Fruit fly (Drosophila melanogaster) whole organism, adult: ENCODE results near the gene CG11417.
A peak's percentile ranks its signal among the peaks of the same experiment; 100 is the strongest.

Experiments
- CG11617 ChIP-seq: fragments of 200-800 bp; sonication (Bioruptor generic); optimal IDR thresholded peaks from 2 replicates; lab custom pipeline; 2017; ENCODE audit warnings: mild to moderate bottlenecking, missing biosample characterization, missing genetic modification reagents, missing genetic modification characterization
- CG12768 ChIP-seq: fragments of 200-800 bp; sonication (Bioruptor generic); optimal IDR thresholded peaks from 2 replicates; lab custom pipeline; 2017; ENCODE audit warnings: missing biosample characterization, missing genetic modification characterization, mild to moderate bottlenecking, moderate library complexity, missing genetic modification reagents
- CG14711 ChIP-seq: fragments of 200-800 bp; sonication (Bioruptor generic); optimal IDR thresholded peaks from 2 replicates; lab custom pipeline; 2018; ENCODE audit warnings: missing biosample characterization, mild to moderate bottlenecking, missing genetic modification characterization, moderate library complexity
- CG1620 ChIP-seq: fragments of 200-800 bp; sonication (Bioruptor generic); optimal IDR thresholded peaks from 2 replicates; lab custom pipeline; 2016; ENCODE audit warnings: missing biosample characterization, missing genetic modification characterization
- CG33017 ChIP-seq: fragments of 200-800 bp; sonication (Bioruptor generic); optimal IDR thresholded peaks from 2 replicates; lab custom pipeline; 2018; ENCODE audit warnings: missing biosample characterization, mild to moderate bottlenecking, missing genetic modification characterization, moderate library complexity
- CG5204 ChIP-seq: fragments of 200-800 bp; sonication (Bioruptor generic); optimal IDR thresholded peaks from 2 replicates; lab custom pipeline; 2016; ENCODE audit warnings: missing biosample characterization, missing genetic modification characterization
- CG7045 ChIP-seq: fragments of 200-800 bp; sonication (Bioruptor generic); optimal IDR thresholded peaks from 2 replicates; lab custom pipeline; 2017; ENCODE audit warnings: missing biosample characterization, mild to moderate bottlenecking, missing genetic modification characterization
- CG7101 ChIP-seq: fragments of 200-800 bp; sonication (Bioruptor generic); optimal IDR thresholded peaks from 2 replicates; lab custom pipeline; 2018; ENCODE audit warnings: missing biosample characterization, mild to moderate bottlenecking, missing genetic modification characterization, moderate library complexity
- Clk ChIP-seq: fragments of 200-800 bp; sonication (Bioruptor generic); optimal IDR thresholded peaks from 2 replicates; lab custom pipeline; 2017; ENCODE audit warnings: missing biosample characterization, missing genetic modification characterization
- Crg-1 ChIP-seq: fragments of 200-800 bp; sonication (Bioruptor generic); optimal IDR thresholded peaks from 2 replicates; lab custom pipeline; 2016; ENCODE audit warnings: missing biosample characterization, missing genetic modification characterization
- Hr96 ChIP-seq: fragments of 200-800 bp; sonication (Bioruptor generic); optimal IDR thresholded peaks from 2 replicates; lab custom pipeline; 2016; ENCODE audit warnings: missing biosample characterization, missing genetic modification characterization
- Mnt ChIP-seq: fragments of 200-800 bp; sonication (Bioruptor generic); optimal IDR thresholded peaks from 2 replicates; lab custom pipeline; 2016; ENCODE audit warnings: missing biosample characterization, mild to moderate bottlenecking, missing genetic modification characterization
- bab1 ChIP-seq: fragments of 200-800 bp; sonication (Bioruptor generic); optimal IDR thresholded peaks from 3 replicates; lab custom pipeline; 2019; ENCODE audit warnings: missing biosample characterization, mild to moderate bottlenecking, missing genetic modification characterization, moderate library complexity
- cic ChIP-seq: fragments of 200-800 bp; sonication (Bioruptor generic); optimal IDR thresholded peaks from 2 replicates; lab custom pipeline; 2017; ENCODE audit warnings: missing biosample characterization, mild to moderate bottlenecking, missing genetic modification characterization, moderate library complexity
- cnc ChIP-seq, 2 experiments: fragments of >200 bp; optimal IDR thresholded peaks; 2 replicates each; lab custom pipeline; 2017
- kay ChIP-seq: fragments of 200-800 bp; sonication (Bioruptor generic); peaks from one replicate; lab custom pipeline; 2016; ENCODE audit warnings: missing biosample characterization, missing genetic modification characterization, borderline replicate concordance
- ovo ChIP-seq: fragments of 200-800 bp; sonication (Bioruptor generic); optimal IDR thresholded peaks from 2 replicates; lab custom pipeline; 2016; ENCODE audit warnings: missing biosample characterization, missing genetic modification characterization
- pad ChIP-seq: fragments of 200-800 bp; sonication (Bioruptor generic); optimal IDR thresholded peaks from 3 replicates; lab custom pipeline; 2017; ENCODE audit warnings: missing biosample characterization, missing genetic modification characterization, mild to moderate bottlenecking, moderate library complexity, missing genetic modification reagents
- tj ChIP-seq: fragments of 200-800 bp; sonication (Bioruptor generic); optimal IDR thresholded peaks from 3 replicates; lab custom pipeline; 2017; ENCODE audit warnings: missing biosample characterization, mild to moderate bottlenecking, missing genetic modification characterization, moderate library complexity
- toe ChIP-seq: fragments of 200-800 bp; sonication (Bioruptor generic); optimal IDR thresholded peaks from 2 replicates; lab custom pipeline; 2016; ENCODE audit warnings: missing biosample characterization, missing genetic modification characterization

The CG11417 gene

dm6 chrX:1399056-1400003 is 45.5 kb downstream of the CG11417 start:
- TF ChIP-seq ovo (GFP tag; lab: Kevin White, UChicago) (peak; percentile 87), cic (GFP tag; lab: Kevin White, UChicago) (peak; percentile 79), CG7045 (GFP tag; lab: Kevin White, UChicago) (peak; percentile 52), Crg-1 (no peak), Clk (peak; percentile 22), CG5204 (GFP tag; lab: Kevin White, UChicago) (peak; percentile 27), tj (GFP tag; lab: Kevin White, UChicago) (peak; percentile 50), pad (GFP tag; lab: Kevin White, UChicago) (peak; percentile 63), CG11617 (GFP tag; lab: Kevin White, UChicago) (peak; percentile 71), Mnt (GFP tag; lab: Kevin White, UChicago) (peak; percentile 79), CG33017 (tag; lab: Kevin White, UChicago) (no peak), CG1620 (GFP tag; lab: Kevin White, UChicago) (peak; percentile 6), CG7101 (tag; lab: Kevin White, UChicago) (no peak), CG12768 (GFP tag; lab: Kevin White, UChicago) (peak; percentile 82), bab1 (GFP tag; lab: Kevin White, UChicago) (no peak), Hr96 (peak; percentile 45), CG14711 (tag; lab: Kevin White, UChicago) (no peak)

DNA sequence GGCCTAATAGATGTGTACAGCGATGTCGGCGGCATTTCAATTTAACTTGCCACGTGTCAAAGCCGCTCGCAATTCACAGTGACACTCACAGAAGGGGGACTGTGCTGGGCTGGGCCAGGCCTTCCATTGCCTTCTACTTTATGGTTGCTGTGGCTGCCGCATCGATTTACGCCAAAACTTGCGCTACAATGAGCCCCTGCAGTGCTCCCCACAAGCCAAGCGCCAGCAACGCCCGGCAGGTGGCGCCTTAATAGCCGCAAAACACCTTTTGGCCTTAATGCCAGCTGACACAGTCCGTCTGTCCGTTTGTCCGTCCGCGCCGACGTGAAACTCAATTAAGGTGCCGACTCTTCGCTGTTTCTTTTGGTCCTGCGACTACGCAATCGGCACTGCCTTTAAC is 51.2 kb downstream of the CG11417 start:
- TF ChIP-seq pad (GFP tag; lab: Kevin White, UChicago) (no peak), cnc (optimal IDR thresholded peaks at IDR 0.05; lab: Kevin White, UChicago) (no peak), CG7045 (GFP tag; lab: Kevin White, UChicago) (no peak), toe (GFP tag; lab: Kevin White, UChicago) (no peak), Crg-1 (no peak), CG1620 (GFP tag; lab: Kevin White, UChicago) (no peak), CG11617 (GFP tag; lab: Kevin White, UChicago) (no peak), CG12768 (GFP tag; lab: Kevin White, UChicago) (no peak), CG5204 (GFP tag; lab: Kevin White, UChicago) (no peak), CG33017 (tag; lab: Kevin White, UChicago) (no peak), Hr96 (no peak), CG7101 (tag; lab: Kevin White, UChicago) (no peak), cic (GFP tag; lab: Kevin White, UChicago) (no peak), tj (GFP tag; lab: Kevin White, UChicago) (no peak), ovo (GFP tag; lab: Kevin White, UChicago) (no peak), Mnt (GFP tag; lab: Kevin White, UChicago) (no peak), bab1 (GFP tag; lab: Kevin White, UChicago) (no peak), CG14711 (tag; lab: Kevin White, UChicago) (no peak), Clk (no peak), kay (GFP tag; lab: Kevin White, UChicago) (no peak)

DNA sequence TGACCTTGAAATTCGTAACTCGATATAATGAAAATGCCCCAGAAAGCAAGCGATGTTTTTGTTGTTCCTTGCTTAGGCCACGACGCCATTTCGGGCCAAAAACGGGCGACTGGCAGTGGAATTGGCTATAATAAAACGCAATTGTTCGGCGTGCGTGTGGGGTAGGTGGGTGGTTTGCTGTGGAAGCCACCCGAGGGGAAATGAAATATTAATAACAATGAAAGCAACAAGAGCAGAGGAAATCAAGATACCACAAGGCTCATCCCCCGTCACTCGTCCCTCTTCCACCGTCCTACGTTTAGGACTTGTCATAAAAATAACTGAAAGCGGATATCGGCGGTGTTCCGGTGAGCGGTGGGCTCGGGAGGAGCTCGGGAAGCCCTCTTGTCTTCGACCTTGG is 52.0 kb downstream of the CG11417 start:
- TF ChIP-seq CG5204 (GFP tag; lab: Kevin White, UChicago) (no peak), CG33017 (tag; lab: Kevin White, UChicago) (no peak), CG7101 (tag; lab: Kevin White, UChicago) (no peak), bab1 (GFP tag; lab: Kevin White, UChicago) (no peak), Crg-1 (no peak), tj (GFP tag; lab: Kevin White, UChicago) (no peak), cic (GFP tag; lab: Kevin White, UChicago) (no peak), Hr96 (no peak), toe (GFP tag; lab: Kevin White, UChicago) (no peak), Clk (no peak), CG1620 (GFP tag; lab: Kevin White, UChicago) (no peak), pad (GFP tag; lab: Kevin White, UChicago) (no peak), CG7045 (GFP tag; lab: Kevin White, UChicago) (no peak), CG12768 (GFP tag; lab: Kevin White, UChicago) (no peak), CG14711 (tag; lab: Kevin White, UChicago) (no peak), CG11617 (GFP tag; lab: Kevin White, UChicago) (no peak), cnc (optimal IDR thresholded peaks at IDR 0.05; lab: Kevin White, UChicago) (no peak), Mnt (GFP tag; lab: Kevin White, UChicago) (no peak), ovo (GFP tag; lab: Kevin White, UChicago) (no peak)
